Worm (Caenorhabditis elegans): Measurements from ENCODE around the gene F08D12.2.

F08D12.2 gene

ce11 chrII:2804245-2804644 lies 22.8 kb downstream of the F08D12.2 start (continued):
- TF ChIP-seq nhr-11 (tag; optimal IDR thresholded peaks at IDR 0.05) (no peak), D1046.2 (GFP tag; IDR thresholded peaks at IDR 0.05) (no peak), lin-38 (GFP tag; IDR thresholded peaks at IDR 0.05) (no peak), R02D3.7 (tag; optimal IDR thresholded peaks at IDR 0.05) (no peak), snpc-1.2 (GFP tag; IDR thresholded peaks at IDR 0.05) (no peak), mdl-1 (tag; optimal IDR thresholded peaks at IDR 0.05) (peak in 1 of 2 experiments; percentile 65), lin-1 (GFP tag; IDR thresholded peaks at IDR 0.05) (no peak), ZK546.5 (tag; optimal IDR thresholded peaks at IDR 0.05) (no peak), F10B5.3 (tag; optimal IDR thresholded peaks at IDR 0.05) (no peak), dpl-1 (GFP tag; optimal IDR thresholded peaks at IDR 0.05) (no peak), sdz-12 (GFP tag; optimal IDR thresholded peaks at IDR 0.05) (no peak), set-16 (GFP tag; IDR thresholded peaks at IDR 0.05) (no peak), spr-1 (tag; optimal IDR thresholded peaks at IDR 0.05) (no peak), dmd-6 (GFP tag; IDR thresholded peaks at IDR 0.05) (peak; percentile 48), egl-43 (GFP tag; IDR thresholded peaks at IDR 0.05) (no peak), hif-1 (tag; optimal IDR thresholded peaks at IDR 0.05) (no peak), daf-8 (GFP tag; IDR thresholded peaks at IDR 0.05) (no peak), aha-1 (tag) (peak; percentile 20), F44E2.7 (GFP tag; IDR thresholded peaks at IDR 0.05) (no peak), T20F7.1 (GFP tag; optimal IDR thresholded peaks at IDR 0.05) (no peak), madf-5 (GFP tag; IDR thresholded peaks at IDR 0.05) (no peak), pha-4 (GFP tag; IDR thresholded peaks at IDR 0.05) (0 out of 2 replicates have a peak, but pooled peaks have one; percentile 20), pha-4 (tag; optimal IDR thresholded peaks at IDR 0.05) (no peak), rbr-2 (tag; optimal IDR thresholded peaks at IDR 0.05) (no peak), hlh-30 (tag; optimal IDR thresholded peaks at IDR 0.05; ENCODE audit: insufficient read depth) (peak; percentile 26), fkh-10 (GFP tag; optimal IDR thresholded peaks at IDR 0.05) (peak; percentile 1), zfp-2 (tag; optimal IDR thresholded peaks at IDR 0.05) (no peak), tra-1 (GFP tag; IDR thresholded peaks at IDR 0.05) (no peak), madf-9 (GFP tag; conservative IDR thresholded peaks at IDR 0.05) (no peak), nhr-42 (GFP tag; IDR thresholded peaks at IDR 0.05) (no peak), F26F4.8 (GFP tag; conservative IDR thresholded peaks at IDR 0.05) (no peak), lir-3 (tag; optimal IDR thresholded peaks at IDR 0.05) (no peak), ces-1 (GFP tag; optimal IDR thresholded peaks at IDR 0.05) (no peak), daf-19 (GFP tag; conservative IDR thresholded peaks at IDR 0.05) (no peak), zag-1 (tag; optimal IDR thresholded peaks at IDR 0.05) (no peak), zip-2 (tag; optimal IDR thresholded peaks at IDR 0.05) (no peak), lin-15B (tag; optimal IDR thresholded peaks at IDR 0.05) (no peak), fos-1 (tag; optimal IDR thresholded peaks at IDR 0.05) (no peak), mep-1 (tag; optimal IDR thresholded peaks at IDR 0.05) (peak; percentile 52), F49E8.2 (tag; optimal IDR thresholded peaks at IDR 0.05; ENCODE audit: borderline replicate concordance) (no peak), mxl-3 (GFP tag; optimal IDR thresholded peaks at IDR 0.05) (no peak), Y5F2A.4 (GFP tag; optimal IDR thresholded peaks at IDR 0.05) (no peak), ceh-20 (GFP tag; IDR thresholded peaks at IDR 0.05) (no peak), nhr-111 (GFP tag; optimal IDR thresholded peaks at IDR 0.05) (no peak), saeg-2 (GFP tag; IDR thresholded peaks at IDR 0.05) (no peak), gei-8 (GFP tag; optimal IDR thresholded peaks at IDR 0.05) (no peak), aly-2 (tag; optimal IDR thresholded peaks at IDR 0.05) (no peak), mes-2 (tag; optimal IDR thresholded peaks at IDR 0.05; ENCODE audit: poor library complexity, severe bottlenecking) (peak; percentile 0), mdt-29 (GFP tag; IDR thresholded peaks at IDR 0.05) (no peak), ceh-62 (tag; optimal IDR thresholded peaks at IDR 0.05) (no peak), lsy-2 (tag; optimal IDR thresholded peaks at IDR 0.05) (peak in 1 of 2 experiments; percentile 52), skn-1 (tag; optimal IDR thresholded peaks at IDR 0.05) (no peak)

All from whole organism, L4 larva.